Fruit fly (Drosophila melanogaster) whole organism, larva: ENCODE measurements around the gene CG43091.
A peak's percentile ranks its signal among the peaks of the same experiment; 100 is the strongest.

ENCODE experiments used
- noc ChIP-seq: fragments of 200-800 bp; sonication (Bioruptor generic); optimal IDR thresholded peaks from 3 replicates; lab custom pipeline; 2019; ENCODE audit warnings: missing biosample characterization, mild to moderate bottlenecking, missing genetic modification characterization, moderate library complexity

The CG43091 gene

dm6 chr3R:22768633-22769032 lies at the start of gene CG43091:
Gene CG43091, minus strand, starts transcription at chr3R:22768733.
- TF ChIP-seq noc (tag; lab: Kevin White, UChicago) = no peak

dm6 chr3R:22816437-22817173 lies 48.1 kb upstream of the CG43091 start:
- no peak for TF ChIP-seq noc (tag; lab: Kevin White, UChicago)

dm6 chr3R:22816078-22816436 lies 47.5 kb upstream of the CG43091 start, which contains the start of gene CG13840:
Gene CG13840, minus strand, starts transcription at chr3R:22816178.
- no peak for TF ChIP-seq noc (tag; lab: Kevin White, UChicago)

- no peak for TF ChIP-seq noc (tag; lab: Kevin White, UChicago)
Observed at dm6 chr3R:22810277-22810676, 41.7 kb upstream of the CG43091 start.

DNA sequence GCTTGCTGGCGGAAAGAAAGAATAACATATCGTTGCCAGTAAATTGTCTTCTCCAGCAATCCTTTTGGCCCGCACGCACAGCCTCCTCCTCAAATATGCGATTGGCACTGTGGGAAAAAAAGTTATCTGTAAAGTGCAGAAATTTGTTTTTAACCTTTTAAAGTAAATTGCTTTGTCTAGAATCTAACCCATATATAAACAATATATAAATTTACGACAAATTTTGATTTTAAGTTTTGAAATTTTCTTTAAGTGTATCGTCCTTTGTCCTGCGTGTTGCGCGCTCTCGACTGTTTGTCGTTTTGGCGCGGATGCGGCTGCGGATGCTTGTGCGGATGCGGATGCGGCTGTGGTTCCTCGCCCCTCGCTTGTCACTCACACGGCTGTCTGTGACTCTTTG lies 38.6 kb upstream of the CG43091 start:
- TF ChIP-seq noc (tag; lab: Kevin White, UChicago) = no peak

dm6 chr3R:22803655-22804341 lies 35.3 kb upstream of the CG43091 start, which contains the start of gene CG7031:
Gene CG7031, plus strand, starts transcription at chr3R:22804291.
- no peak for TF ChIP-seq noc (tag; lab: Kevin White, UChicago)

- no peak for TF ChIP-seq noc (tag; lab: Kevin White, UChicago)
Observed at dm6 chr3R:22793953-22794352, 25.4 kb upstream of the CG43091 start.

dm6 chr3R:22789106-22789505 lies 20.6 kb upstream of the CG43091 start:
- no peak for TF ChIP-seq noc (tag; lab: Kevin White, UChicago)

- no peak for TF ChIP-seq noc (tag; lab: Kevin White, UChicago)
Observed at dm6 chr3R:22784674-22785316, 16.3 kb upstream of the CG43091 start.

- TF ChIP-seq noc (tag; lab: Kevin White, UChicago) = peak; percentile 23
Observed at dm6 chr3R:22781412-22781811, 12.9 kb upstream of the CG43091 start.

- no peak for TF ChIP-seq noc (tag; lab: Kevin White, UChicago)
Observed at dm6 chr3R:22780135-22780534, 11.6 kb upstream of the CG43091 start.

DNA sequence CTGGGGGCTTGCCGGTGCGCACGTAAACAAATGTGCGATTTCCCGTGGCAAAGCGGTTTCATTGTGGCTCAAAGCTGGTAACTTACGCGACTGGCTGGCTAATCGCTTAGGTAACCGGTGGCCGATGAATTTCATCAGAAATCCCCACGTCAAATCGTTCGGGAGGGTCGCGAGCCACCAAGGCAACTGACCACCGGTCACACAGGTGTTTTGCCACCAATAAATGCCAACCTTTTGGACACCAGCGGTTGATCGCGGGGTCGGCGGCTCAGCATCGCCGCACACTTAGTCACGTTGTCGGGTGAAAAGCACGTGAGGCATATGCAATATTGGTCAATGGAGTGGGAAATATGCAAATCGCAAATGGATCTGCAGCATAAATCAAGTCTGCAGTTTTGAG lies 7.9 kb upstream of the CG43091 start:
- TF ChIP-seq noc (tag; lab: Kevin White, UChicago) = no peak

DNA sequence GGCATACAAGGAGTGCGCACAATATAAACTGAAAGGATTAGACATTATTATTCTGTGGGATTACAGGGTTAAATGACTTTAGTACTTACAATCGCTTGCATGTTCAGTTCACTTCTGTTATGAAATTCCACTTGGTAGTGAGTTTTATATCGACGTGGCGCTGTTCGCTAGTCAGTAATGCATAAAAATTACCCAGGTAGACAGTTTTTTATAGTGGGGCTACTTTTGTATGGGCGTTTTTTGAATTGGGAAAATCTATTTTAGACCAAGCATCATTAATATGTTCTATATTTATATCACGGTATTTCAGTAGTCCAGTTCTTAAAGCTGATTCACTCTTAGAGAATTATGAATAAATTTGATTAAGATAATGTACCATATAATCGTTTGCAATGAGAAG lies 3.1 kb upstream of the CG43091 start, which contains the start of gene CG43095:
TSS of gene CG43095 (minus strand) at position 101 of the 400 bp plus-strand sequence.
- no peak for TF ChIP-seq noc (tag; lab: Kevin White, UChicago)

dm6 chr3R:22770887-22771286 lies 2.4 kb upstream of the CG43091 start, which contains the start of gene CG43094:
Gene CG43094, minus strand, starts transcription at chr3R:22770987.
- TF ChIP-seq noc (tag; lab: Kevin White, UChicago) = no peak

dm6 chr3R:22770207-22770606 lies 1.7 kb upstream of the CG43091 start, which contains the start of gene CG43093:
Gene CG43093, minus strand, starts transcription at chr3R:22770307.
- TF ChIP-seq noc (tag; lab: Kevin White, UChicago) = no peak

DNA sequence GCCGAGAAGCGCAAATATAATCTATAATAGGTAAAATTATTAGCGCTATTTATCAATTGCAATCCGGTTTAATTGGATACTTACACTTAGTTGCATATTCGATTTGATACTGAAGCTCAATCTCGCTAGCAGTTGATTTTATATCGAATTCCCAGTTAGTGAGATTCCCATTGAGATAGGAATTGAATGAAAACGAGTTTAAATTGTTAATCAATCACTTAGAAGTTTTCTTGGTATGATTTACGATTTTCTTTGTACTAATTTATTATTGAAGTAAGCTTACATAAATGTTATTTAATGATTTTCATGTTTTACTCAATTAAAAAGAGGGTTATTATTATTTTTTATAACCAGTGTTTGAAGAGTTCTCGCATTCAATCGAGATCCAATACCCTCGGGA lies 1.0 kb upstream of the CG43091 start, which contains the start of gene CG43092:
TSS of gene CG43092 (minus strand) at position 101 of the 400 bp plus-strand sequence.
- no peak for TF ChIP-seq noc (tag; lab: Kevin White, UChicago)
